Fruit fly (Drosophila melanogaster) whole organism, adult: ENCODE measurements around the gene CG1265.

ENCODE experiments used
- CG11617 ChIP-seq: fragments of 200-800 bp; sonication (Bioruptor generic); optimal IDR thresholded peaks from 2 replicates; lab custom pipeline; 2017; ENCODE audit warnings: mild to moderate bottlenecking, missing biosample characterization, missing genetic modification reagents, missing genetic modification characterization
- CG12768 ChIP-seq: fragments of 200-800 bp; sonication (Bioruptor generic); optimal IDR thresholded peaks from 2 replicates; lab custom pipeline; 2017; ENCODE audit warnings: missing biosample characterization, missing genetic modification characterization, mild to moderate bottlenecking, moderate library complexity, missing genetic modification reagents
- cic ChIP-seq: fragments of 200-800 bp; sonication (Bioruptor generic); optimal IDR thresholded peaks from 2 replicates; lab custom pipeline; 2017; ENCODE audit warnings: missing biosample characterization, mild to moderate bottlenecking, missing genetic modification characterization, moderate library complexity
- ovo ChIP-seq: fragments of 200-800 bp; sonication (Bioruptor generic); optimal IDR thresholded peaks from 2 replicates; lab custom pipeline; 2016; ENCODE audit warnings: missing biosample characterization, missing genetic modification characterization
- tj ChIP-seq: fragments of 200-800 bp; sonication (Bioruptor generic); optimal IDR thresholded peaks from 3 replicates; lab custom pipeline; 2017; ENCODE audit warnings: missing biosample characterization, mild to moderate bottlenecking, missing genetic modification characterization, moderate library complexity

DNA sequence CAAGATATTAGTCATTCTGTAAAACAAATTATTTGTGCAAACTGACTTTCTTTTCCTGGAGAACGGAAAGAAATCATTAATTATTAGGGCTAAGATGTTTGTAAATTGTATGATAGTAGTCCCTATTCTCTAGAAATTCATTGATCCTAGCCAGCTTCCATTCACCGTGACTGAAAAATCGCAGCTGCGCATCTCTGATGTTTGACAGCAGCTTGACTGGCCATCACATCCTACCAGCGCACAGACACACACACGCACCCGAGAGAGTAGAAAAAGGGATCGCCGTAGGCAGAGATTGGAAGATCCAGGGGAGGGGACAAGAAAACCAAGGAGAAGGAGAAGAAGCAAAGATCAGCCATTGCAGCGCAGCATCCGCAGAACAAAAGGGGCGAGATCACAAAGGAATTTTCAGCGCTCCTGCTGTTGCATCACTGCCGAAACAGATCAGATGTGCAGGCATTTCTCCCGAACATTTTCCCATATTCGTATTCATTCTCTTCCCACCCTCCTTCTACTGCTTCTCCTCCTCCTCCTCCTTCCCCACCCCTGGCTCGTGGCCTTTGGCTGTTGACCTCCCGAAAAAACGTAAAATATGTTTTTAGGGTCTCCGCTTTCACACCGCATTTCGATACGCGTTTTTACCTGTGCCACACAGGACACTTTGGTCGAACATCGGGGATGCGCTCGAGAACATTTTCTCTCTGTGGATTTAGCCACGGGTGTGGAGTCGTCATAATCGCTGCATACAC, 1.5 kb upstream of the CG1265 start:
- TF ChIP-seq CG12768 (GFP tag; lab: Kevin White, UChicago) (no peak), cic (GFP tag; lab: Kevin White, UChicago) (no peak), ovo (no peak), tj (GFP tag; lab: Kevin White, UChicago) (no peak), CG11617 (GFP tag; lab: Kevin White, UChicago) (no peak)
